Fruit fly (Drosophila melanogaster) whole organism, embryonic: ENCODE measurements around the gene Ppt1.

ENCODE experiments used
- Abd-B ChIP-seq: fragments of 200-800 bp; sonication (Bioruptor generic); optimal IDR thresholded peaks from 2 replicates; lab custom pipeline; 2018; ENCODE audit warnings: missing biosample characterization, mild to moderate bottlenecking, missing genetic modification characterization, moderate library complexity
- Aef1 ChIP-seq: fragments of 200-800 bp; sonication (Bioruptor generic); IDR thresholded peaks from 3 replicates; pipeline ENCODE4 v1.3.6; 2022; ENCODE audit warnings: missing biosample characterization, missing genetic modification characterization
- Awh ChIP-seq: fragments of 200-800 bp; sonication (Bioruptor generic); IDR thresholded peaks from 2 replicates; pipeline ENCODE4, ENCODE4 v1.3.6; 2022; ENCODE audit warnings: missing biosample characterization, missing genetic modification characterization
- BEAF-32 ChIP-seq: fragments of 200-800 bp; sonication (Bioruptor generic); optimal IDR thresholded peaks from 3 replicates; lab custom pipeline; 2017; ENCODE audit warnings: missing biosample characterization, missing genetic modification characterization, mild to moderate bottlenecking, moderate library complexity, missing genetic modification reagents
- CG10321 ChIP-seq: fragments of 200-800 bp; sonication (Bioruptor generic); IDR thresholded peaks from 2 replicates; pipeline ENCODE4 v1.3.6; 2022; ENCODE audit warnings: missing biosample characterization, missing genetic modification characterization
- CG12299 ChIP-seq: fragments of 200-800 bp; sonication (Bioruptor generic); optimal IDR thresholded peaks from 2 replicates; lab custom pipeline; 2018; ENCODE audit warnings: missing biosample characterization, mild to moderate bottlenecking, missing genetic modification characterization
- CG14860 ChIP-seq: fragments of 200-800 bp; sonication (Bioruptor generic); IDR thresholded peaks from 3 replicates; pipeline ENCODE4 v1.3.6; 2022; ENCODE audit warnings: missing biosample characterization, missing genetic modification characterization; ENCODE audit not compliant: partially characterized antibody
- CG16863 ChIP-seq: fragments of 200-800 bp; sonication (Bioruptor generic); optimal IDR thresholded peaks from 3 replicates; lab custom pipeline; 2016; ENCODE audit warnings: missing biosample characterization, missing genetic modification characterization
- CG17328 ChIP-seq: fragments of 200-800 bp; sonication (Bioruptor generic); IDR thresholded peaks from 2 replicates; pipeline ENCODE4 v1.3.6; 2022; ENCODE audit warnings: missing biosample characterization, missing genetic modification characterization
- CG18011 ChIP-seq: fragments of 200-800 bp; sonication (Bioruptor generic); optimal IDR thresholded peaks from 2 replicates; lab custom pipeline; 2017; ENCODE audit warnings: missing biosample characterization, missing genetic modification characterization, mild to moderate bottlenecking, moderate library complexity, missing genotype
- CG2202 ChIP-seq: fragments of 200-800 bp; sonication (Bioruptor generic); optimal IDR thresholded peaks from 2 replicates; lab custom pipeline; 2018; ENCODE audit warnings: missing biosample characterization, mild to moderate bottlenecking, missing genetic modification characterization
- CG2678 ChIP-seq: fragments of 200-800 bp; sonication (Bioruptor generic); optimal IDR thresholded peaks from 3 replicates; lab custom pipeline; 2019; ENCODE audit warnings: missing biosample characterization, mild to moderate bottlenecking, missing genetic modification characterization, moderate library complexity
- CG3407 ChIP-seq: fragments of 200-800 bp; sonication (Bioruptor generic); optimal IDR thresholded peaks from 2 replicates; lab custom pipeline; 2018; ENCODE audit warnings: missing biosample characterization, mild to moderate bottlenecking, missing genetic modification characterization
- CG42726 ChIP-seq: fragments of 200-800 bp; sonication (Bioruptor generic); IDR thresholded peaks from 2 replicates; pipeline ENCODE4 v1.3.6; 2022; ENCODE audit warnings: missing biosample characterization, missing genetic modification characterization; ENCODE audit not compliant: partially characterized antibody
- CG4424 ChIP-seq: fragments of 200-800 bp; sonication (Bioruptor generic); optimal IDR thresholded peaks from 3 replicates; lab custom pipeline; 2016; ENCODE audit warnings: missing biosample characterization, missing genetic modification characterization
- CG6683 ChIP-seq: fragments of 200-800 bp; sonication (Bioruptor generic); optimal IDR thresholded peaks from 2 replicates; lab custom pipeline; 2017; ENCODE audit warnings: missing biosample characterization, mild to moderate bottlenecking, missing genetic modification characterization, missing genetic modification reagents
- CG7963 ChIP-seq: fragments of 200-800 bp; sonication (Bioruptor generic); IDR thresholded peaks from 3 replicates; pipeline ENCODE4 v1.3.6; 2022; ENCODE audit warnings: missing biosample characterization, missing genetic modification characterization; ENCODE audit not compliant: partially characterized antibody
- CG8924 ChIP-seq: fragments of 200-800 bp; optimal IDR thresholded peaks from 3 replicates; lab custom pipeline; 2019; ENCODE audit warnings: missing biosample characterization, mild to moderate bottlenecking, missing genetic modification characterization, moderate library complexity
- Dip3 ChIP-seq: fragments of 200-800 bp; sonication (Bioruptor generic); optimal IDR thresholded peaks from 3 replicates; lab custom pipeline; 2016; ENCODE audit warnings: missing biosample characterization, missing genetic modification characterization
- Dll ChIP-seq: fragments of 200-800 bp; sonication (Bioruptor generic); IDR thresholded peaks from 4 replicates; pipeline ENCODE4 v1.3.6; 2022; ENCODE audit warnings: missing biosample characterization, missing genetic modification characterization; ENCODE audit not compliant: partially characterized antibody
- H2.0 ChIP-seq: fragments of 200-800 bp; sonication (Bioruptor generic); IDR thresholded peaks from 2 replicates; pipeline ENCODE4 v1.3.6; 2022; ENCODE audit warnings: missing biosample characterization, missing genetic modification characterization
- HLHmδ ChIP-seq: fragments of 200-800 bp; sonication (Bioruptor generic); optimal IDR thresholded peaks from 2 replicates; lab custom pipeline; 2018; ENCODE audit warnings: missing biosample characterization, mild to moderate bottlenecking, missing genetic modification characterization, moderate library complexity
- Hr39 ChIP-seq: fragments of >200 bp; optimal IDR thresholded peaks from 2 replicates; lab custom pipeline; 2017
- Hsf ChIP-seq: fragments of 200-800 bp; sonication (Bioruptor generic); optimal IDR thresholded peaks from 3 replicates; lab custom pipeline; 2016; ENCODE audit warnings: missing biosample characterization, missing genetic modification characterization
- Kr ChIP-seq: fragments of 200-800 bp; sonication (Bioruptor generic); optimal IDR thresholded peaks from 2 replicates; lab custom pipeline; 2017; ENCODE audit warnings: missing biosample characterization, mild to moderate bottlenecking, missing genetic modification characterization
- MBD-R2 ChIP-seq: fragments of 200-800 bp; sonication (Bioruptor generic); IDR thresholded peaks from 2 replicates; pipeline ENCODE4 v1.3.6; 2022; ENCODE audit warnings: missing biosample characterization, missing genetic modification characterization
- MTF-1 ChIP-seq: fragments of 200-800 bp; sonication (Bioruptor generic); optimal IDR thresholded peaks from 2 replicates; lab custom pipeline; 2018; ENCODE audit warnings: missing biosample characterization, mild to moderate bottlenecking, missing genetic modification characterization, borderline replicate concordance
- Meics ChIP-seq: fragments of 200-800 bp; sonication (Bioruptor generic); optimal IDR thresholded peaks from 2 replicates; lab custom pipeline; 2017; ENCODE audit warnings: missing biosample characterization, mild to moderate bottlenecking, missing genetic modification characterization
- Nf-YC ChIP-seq: fragments of 200-800 bp; optimal IDR thresholded peaks from 3 replicates; lab custom pipeline; 2019; ENCODE audit warnings: missing biosample characterization, mild to moderate bottlenecking, missing genetic modification characterization, moderate library complexity
- amos ChIP-seq: fragments of 200-800 bp; sonication (Bioruptor generic); IDR thresholded peaks from 2 replicates; pipeline ENCODE4 v1.3.6; 2022; ENCODE audit warnings: missing biosample characterization, missing genetic modification characterization; ENCODE audit not compliant: partially characterized antibody
- chif ChIP-seq, 2 experiments: fragments of 200-800 bp; sonication (Bioruptor generic); optimal IDR thresholded peaks; 3 replicates each; lab custom pipeline; 2016; ENCODE audit warnings: missing biosample characterization in 2 of 2, missing genetic modification characterization in 2 of 2
- chinmo ChIP-seq: fragments of 200-800 bp; sonication (Bioruptor generic); IDR thresholded peaks from 4 replicates; pipeline ENCODE4 v1.3.6; 2022; ENCODE audit warnings: missing biosample characterization, missing genetic modification characterization; ENCODE audit not compliant: partially characterized antibody
- chm ChIP-seq: fragments of 200-800 bp; sonication (Bioruptor generic); IDR thresholded peaks from 2 replicates; pipeline ENCODE4 v1.3.6; 2022; ENCODE audit warnings: missing biosample characterization, missing genetic modification characterization
- dmrt99B ChIP-seq: fragments of 200-800 bp; sonication (Bioruptor generic); optimal IDR thresholded peaks from 2 replicates; lab custom pipeline; 2018; ENCODE audit warnings: missing biosample characterization, mild to moderate bottlenecking, missing genetic modification characterization, moderate library complexity
- ewg ChIP-seq: fragments of 200-800 bp; sonication (Bioruptor generic); optimal IDR thresholded peaks from 3 replicates; lab custom pipeline; 2017; ENCODE audit warnings: mild to moderate bottlenecking, missing biosample characterization, missing genetic modification reagents, missing genetic modification characterization
- ftz-f1 ChIP-seq: fragments of 200-800 bp; sonication (Bioruptor generic); optimal IDR thresholded peaks from 2 replicates; lab custom pipeline; 2016; ENCODE audit warnings: missing biosample characterization, missing genetic modification characterization
- hkb ChIP-seq, 2 experiments: fragments of 200-800 bp in 1 of 2; fragments of >200 bp in 1 of 2; sonication (Bioruptor generic) in 1 of 2; IDR thresholded peaks in 1 of 2; optimal IDR thresholded peaks in 1 of 2; 2 replicates each; pipeline versions ENCODE4 v1.3.6 to Lab custom; 2017 to 2022; ENCODE audit warnings: missing biosample characterization in 1 of 2, missing genetic modification characterization in 1 of 2
- klu ChIP-seq: fragments of 200-800 bp; sonication (Bioruptor generic); IDR thresholded peaks from 2 replicates; pipeline ENCODE4 v1.3.6; 2022; ENCODE audit warnings: missing biosample characterization, missing genetic modification characterization
- mld ChIP-seq: fragments of 200-800 bp; sonication (Bioruptor generic); IDR thresholded peaks from 3 replicates; pipeline ENCODE4 v1.3.6; 2022; ENCODE audit warnings: missing biosample characterization, missing genetic modification characterization; ENCODE audit not compliant: partially characterized antibody
- nerfin-1 ChIP-seq: fragments of 200-800 bp; sonication (Bioruptor generic); optimal IDR thresholded peaks from 3 replicates; lab custom pipeline; 2019; ENCODE audit warnings: missing biosample characterization, mild to moderate bottlenecking, missing genetic modification characterization, moderate library complexity
- onecut ChIP-seq: fragments of 200-800 bp; sonication (Bioruptor generic); IDR thresholded peaks from 2 replicates; pipeline ENCODE4 v1.3.6; 2022; ENCODE audit warnings: missing biosample characterization, missing genetic modification characterization
- p53 ChIP-seq: fragments of 200-800 bp; sonication (Bioruptor generic); optimal IDR thresholded peaks from 2 replicates; lab custom pipeline; 2016; ENCODE audit warnings: missing biosample characterization, missing genetic modification characterization
- pb ChIP-seq: fragments of 200-800 bp; sonication (Bioruptor generic); optimal IDR thresholded peaks from 3 replicates; lab custom pipeline; 2016; ENCODE audit warnings: missing biosample characterization, missing genetic modification characterization
- pzg ChIP-seq: fragments of 200-800 bp; sonication (Bioruptor generic); optimal IDR thresholded peaks from 3 replicates; lab custom pipeline; 2018; ENCODE audit warnings: missing biosample characterization, mild to moderate bottlenecking, missing genetic modification characterization, moderate library complexity
- sens ChIP-seq: fragments of 200-800 bp; sonication (Bioruptor generic); peaks from one replicate; lab custom pipeline; 2016; ENCODE audit warnings: missing biosample characterization, missing genetic modification characterization
- slou ChIP-seq: fragments of 200-800 bp; sonication (Bioruptor generic); optimal IDR thresholded peaks from 3 replicates; lab custom pipeline; 2016; ENCODE audit warnings: missing biosample characterization, missing genetic modification characterization
- sqz ChIP-seq: fragments of 200-800 bp; sonication (Bioruptor generic); optimal IDR thresholded peaks from 3 replicates; lab custom pipeline; 2018; ENCODE audit warnings: missing biosample characterization, mild to moderate bottlenecking, missing genetic modification characterization
- tx ChIP-seq: fragments of 200-800 bp; sonication (Bioruptor generic); optimal IDR thresholded peaks from 2 replicates; lab custom pipeline; 2016; ENCODE audit warnings: missing biosample characterization, missing genetic modification characterization

Ppt1 gene

dm6 chrX:8676631-8677224 lies 13.3 kb downstream of the Ppt1 start, which contains the start of gene Rubicon (continued):
- TF ChIP-seq CG7963 (GFP tag; lab: Robert Waterston, UW) (peak; percentile 85), Aef1 (GFP tag; lab: Robert Waterston, UW) (no peak), sqz (GFP tag; lab: Kevin White, UChicago) (peak; percentile 89), chinmo (peak; percentile 85; the same call in 2 of the 4 replicates), CG2202 (peak; percentile 1), CG16863 (GFP tag; lab: Kevin White, UChicago) (peak; percentile 10), amos (GFP tag; lab: Robert Waterston, UW) (peak; percentile 93), Abd-B (GFP tag; lab: Kevin White, UChicago) (peak; percentile 36), H2.0 (0 out of 2 replicates have a peak, but pooled peaks have one; percentile 20), CG12299 (tag; lab: Kevin White, UChicago) (peak; percentile 13), klu (GFP tag; lab: Robert Waterston, UW) (peak; percentile 9; the same call in 1 of the 2 replicates), Dip3 (GFP tag; lab: Kevin White, UChicago) (peak; percentile 99), Hsf (GFP tag; lab: Kevin White, UChicago) (no peak), chm (GFP tag; lab: Robert Waterston, UW) (peak; percentile 68), BEAF-32 (peak; percentile 90), dmrt99B (tag; lab: Kevin White, UChicago) (no peak), CG8924 (peak; percentile 45), ftz-f1 (GFP tag; lab: Kevin White, UChicago) (peak; percentile 97), sens (GFP tag; lab: Kevin White, UChicago) (peak; percentile 76), Nf-YC (tag; lab: Kevin White, UChicago) (peak; percentile 96), Awh (GFP tag; lab: Robert Waterston, UW) (peak; percentile 26; the same call in 1 of the 2 replicates), MTF-1 (peak; percentile 48), slou (no peak), MBD-R2 (peak; percentile 83), Dll (peak; percentile 89), CG4424 (GFP tag; lab: Kevin White, UChicago) (peak; percentile 29), p53 (GFP tag; lab: Kevin White, UChicago) (peak; percentile 58), CG6683 (GFP tag; lab: Kevin White, UChicago) (peak; percentile 5), mld (GFP tag; lab: Robert Waterston, UW) (peak; percentile 48; the same call in 2 of the 3 replicates), nerfin-1 (tag; lab: Kevin White, UChicago) (peak; percentile 31), HLHmδ (GFP tag; lab: Kevin White, UChicago) (peak; percentile 76), onecut (GFP tag; lab: Robert Waterston, UW) (peak; percentile 52), CG14860 (GFP tag; lab: Robert Waterston, UW) (peak; percentile 84), Meics (peak; percentile 29), pzg (GFP tag; lab: Kevin White, UChicago) (peak; percentile 95), chif (GFP tag; optimal IDR thresholded peaks at IDR 0.05; lab: Kevin White, UChicago) (peak in 1 of 2 experiments; percentile 29), hkb (optimal IDR thresholded peaks at IDR 0.05; lab: Kevin White, UChicago) (peak; percentile 16), hkb (GFP tag; IDR thresholded peaks at IDR 0.05; lab: Robert Waterston, UW) (peak; percentile 62; the same call in 1 of the 2 replicates), Kr (GFP tag; lab: Kevin White, UChicago) (no peak), CG18011 (GFP tag; lab: Kevin White, UChicago) (no peak), Hr39 (lab: Kevin White, UChicago) (no peak), CG10321 (peak; percentile 68), tx (GFP tag; lab: Kevin White, UChicago) (peak; percentile 1), CG2678 (peak; percentile 8), CG3407 (GFP tag; lab: Kevin White, UChicago) (no peak), CG17328 (no peak), CG42726 (GFP tag; lab: Robert Waterston, UW) (peak; percentile 90), pb (GFP tag; lab: Kevin White, UChicago) (peak; percentile 31), ewg (GFP tag; lab: Kevin White, UChicago) (peak; percentile 31)
